Fruit fly (Drosophila melanogaster) whole organism, wandering third instar larva: ENCODE data around the gene CG3841.

Experiments
- Hnf4 ChIP-seq: fragments of 200-800 bp; sonication (Bioruptor generic); optimal IDR thresholded peaks from 2 replicates; lab custom pipeline; 2016; ENCODE audit warnings: missing biosample characterization, mild to moderate bottlenecking, missing genetic modification characterization
- Vsx2 ChIP-seq: fragments of 200-300, 225-300 bp; sonication (Bioruptor generic); optimal IDR thresholded peaks from 2 replicates; lab custom pipeline; 2018; ENCODE audit warnings: missing biosample characterization, missing genetic modification characterization; ENCODE audit not compliant: partially characterized antibody
- br ChIP-seq: fragments of 200-800 bp; sonication (Bioruptor generic); optimal IDR thresholded peaks from 2 replicates; lab custom pipeline; 2016; ENCODE audit warnings: missing biosample characterization, missing genetic modification characterization
- dl ChIP-seq, 2 experiments: fragments of 175-275, 200-275 bp in 1 of 2; fragments of 200-275 bp in 1 of 2; sonication (Bioruptor generic); optimal IDR thresholded peaks; lab custom pipeline; 2018; ENCODE audit warnings: mild to moderate bottlenecking in 2 of 2, missing biosample characterization in 2 of 2, missing genetic modification characterization in 2 of 2, moderate library complexity in 2 of 2; ENCODE audit not compliant: partially characterized antibody in 2 of 2, insufficient read depth in 1 of 2
- fru ChIP-seq: fragments of 200-800 bp; sonication (Bioruptor generic); optimal IDR thresholded peaks from 3 replicates; lab custom pipeline; 2016; ENCODE audit warnings: missing biosample characterization, mild to moderate bottlenecking, missing genetic modification characterization
- jim ChIP-seq: fragments of 175-275, 200-325 bp; sonication (Bioruptor generic); optimal IDR thresholded peaks from 2 replicates; lab custom pipeline; 2016; ENCODE audit warnings: missing biosample characterization, mild to moderate bottlenecking, missing genetic modification characterization
- lola ChIP-seq: fragments of >200 bp; optimal IDR thresholded peaks from 2 replicates; lab custom pipeline; 2017; ENCODE audit warnings: missing biosample characterization, missing genetic modification characterization
- psq ChIP-seq: fragments of 200-800 bp; sonication (Bioruptor generic); optimal IDR thresholded peaks from 3 replicates; lab custom pipeline; 2017; ENCODE audit warnings: missing biosample characterization, mild to moderate bottlenecking, missing genetic modification characterization, moderate library complexity
- sage ChIP-seq: fragments of 200-800 bp; sonication (Bioruptor generic); optimal IDR thresholded peaks from 2 replicates; lab custom pipeline; 2016; ENCODE audit warnings: missing biosample characterization, mild to moderate bottlenecking, missing genetic modification characterization
- usp ChIP-seq: fragments of >200 bp; optimal IDR thresholded peaks from 2 replicates; lab custom pipeline; 2017; ENCODE audit warnings: missing biosample characterization, missing genetic modification characterization

DNA sequence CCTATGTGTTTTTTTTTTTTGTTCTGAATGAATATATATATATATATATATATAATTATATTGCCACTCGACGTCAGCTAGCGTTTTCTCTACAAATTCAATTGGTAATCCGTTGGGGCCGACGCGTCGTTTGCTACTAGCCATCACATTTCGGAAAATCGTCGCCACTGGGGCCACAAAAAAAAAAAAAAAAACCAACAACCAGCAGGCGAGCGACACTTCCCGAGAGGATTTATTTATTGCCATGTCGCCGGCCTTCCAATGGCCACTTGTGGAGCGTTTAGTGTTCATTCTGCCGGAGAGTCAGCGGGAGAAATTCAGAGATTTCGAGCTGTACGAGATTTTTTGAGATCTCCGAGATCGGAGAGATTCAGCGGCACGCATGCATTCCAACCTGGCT lies 38.4 kb upstream of the CG3841 start:
- no peak for TF ChIP-seq fru (GFP tag; lab: Kevin White, UChicago)
- TF ChIP-seq usp (GFP tag; lab: Kevin White, UChicago) = no peak
- no peak for TF ChIP-seq jim (GFP tag; lab: Kevin White, UChicago)
- TF ChIP-seq Vsx2 = no peak
- TF ChIP-seq sage (GFP tag; lab: Kevin White, UChicago) = no peak
- TF ChIP-seq br (GFP tag; lab: Kevin White, UChicago) = no peak
- no peak for TF ChIP-seq psq (GFP tag; lab: Kevin White, UChicago)
- no peak for TF ChIP-seq Hnf4 (GFP tag; lab: Kevin White, UChicago)
- no peak for TF ChIP-seq dl (GFP tag; optimal IDR thresholded peaks at IDR 0.05; lab: Kevin White, UChicago; ENCODE audit: insufficient read depth in 1 of 2, partially characterized antibody in 2 of 2)
- TF ChIP-seq lola = no peak
